Worm (Caenorhabditis elegans) whole organism, L4 larva: ENCODE results near the gene ash-2.

Experiments
- D1046.2 ChIP-seq: fragments of 200-800 bp; sonication (Bioruptor generic); IDR thresholded peaks from 2 replicates; pipeline ENCODE4 v1.3.6; 2022; ENCODE audit warnings: missing genetic modification characterization, missing compliant biosample characterization
- F10B5.3 ChIP-seq: sonication (generic microtip); optimal IDR thresholded peaks from 2 replicates; lab custom pipeline; 2016; ENCODE audit warnings: mild to moderate bottlenecking, missing genetic modification characterization, missing compliant biosample characterization
- F26F4.8 ChIP-seq: fragments of 200-800 bp; sonication (Bioruptor generic); conservative IDR thresholded peaks from 2 replicates; pipeline ENCODE4 v1.3.6; 2022; ENCODE audit warnings: missing genetic modification characterization, missing compliant biosample characterization
- F44E2.7 ChIP-seq: fragments of 200-800 bp; sonication (Bioruptor generic); IDR thresholded peaks from 2 replicates; pipeline ENCODE4 v2.1.2; 2022; ENCODE audit warnings: missing genetic modification characterization, missing compliant biosample characterization
- R02D3.7 ChIP-seq: fragments of 150-350 bp; sonication (generic microtip); optimal IDR thresholded peaks from 3 replicates; lab custom pipeline; 2014; ENCODE audit warnings: missing biosample characterization, missing genetic modification characterization
- T26A8.4 ChIP-seq: fragments of 200-800 bp; sonication (Bioruptor generic); IDR thresholded peaks from 2 replicates; pipeline ENCODE4 v1.3.6; 2022; ENCODE audit warnings: missing genetic modification characterization, missing compliant biosample characterization
- Y105C5A.15 ChIP-seq: fragments of 200-800 bp; sonication (Bioruptor generic); IDR thresholded peaks from 2 replicates; pipeline ENCODE4 v1.3.6; 2022; ENCODE audit warnings: missing genetic modification characterization, missing compliant biosample characterization
- ZK546.5 ChIP-seq, 2 experiments: sonication (generic microtip); optimal IDR thresholded peaks; 2 replicates each; lab custom pipeline; 2017; ENCODE audit warnings: missing biosample characterization in 2 of 2, missing genetic modification characterization in 2 of 2
- aha-1 ChIP-seq: fragments of 150-350 bp; peaks from one replicate; lab custom pipeline; 2014; ENCODE audit warnings: missing biosample characterization, missing genetic modification characterization
- aly-2 ChIP-seq: sonication (generic microtip); optimal IDR thresholded peaks from 2 replicates; lab custom pipeline; 2018; ENCODE audit warnings: missing biosample characterization, missing genetic modification characterization
- arid-1 ChIP-seq: fragments of 200-800 bp; sonication (Bioruptor generic); conservative IDR thresholded peaks from 2 replicates; pipeline ENCODE4 v1.3.6; 2022; ENCODE audit warnings: missing genetic modification reagents, missing genetic modification characterization, missing compliant biosample characterization
- ceh-44 ChIP-seq: fragments of 200-800 bp; sonication (Bioruptor generic); IDR thresholded peaks from 2 replicates; pipeline ENCODE4 v1.3.6; 2022; ENCODE audit warnings: missing genetic modification reagents, missing genetic modification characterization, missing compliant biosample characterization
- cey-2 ChIP-seq: sonication (generic microtip); optimal IDR thresholded peaks from 3 replicates; lab custom pipeline; 2017; ENCODE audit warnings: missing genetic modification characterization, mild to moderate bottlenecking, missing compliant biosample characterization, antibody characterized with exemption, borderline replicate concordance; ENCODE audit not compliant: insufficient read depth
- ctbp-1 ChIP-seq: fragments of 200-800 bp; sonication (Bioruptor generic); IDR thresholded peaks from 2 replicates; pipeline ENCODE4 v1.3.6; 2022; ENCODE audit warnings: missing genetic modification reagents, missing genetic modification characterization, missing compliant biosample characterization
- daf-16 ChIP-seq, 3 experiments: sonication (generic microtip); optimal IDR thresholded peaks; 2 replicates each; lab custom pipeline; 2016 to 2017; ENCODE audit warnings: missing genetic modification characterization in 3 of 3, missing genetic modification reagents in 3 of 3, mild to moderate bottlenecking in 2 of 3, missing compliant biosample characterization in 2 of 3, missing biosample characterization in 1 of 3, moderate library complexity in 1 of 3
- dmd-6 ChIP-seq: fragments of 200-800 bp; sonication (Bioruptor generic); IDR thresholded peaks from 2 replicates; pipeline ENCODE4 v1.3.6; 2022; ENCODE audit warnings: missing genetic modification reagents, missing genetic modification characterization, missing compliant biosample characterization
- dmd-8 ChIP-seq: fragments of 200-800 bp; sonication (Bioruptor generic); IDR thresholded peaks from 2 replicates; pipeline ENCODE4 v1.3.6; 2022; ENCODE audit warnings: missing genetic modification characterization, missing compliant biosample characterization
- egl-27 ChIP-seq: sonication (generic microtip); optimal IDR thresholded peaks from 3 replicates; lab custom pipeline; 2017; ENCODE audit warnings: missing biosample characterization, missing genetic modification reagents, missing genetic modification characterization
- fkh-10 ChIP-seq: fragments of 150-350 bp; optimal IDR thresholded peaks from 2 replicates; lab custom pipeline; 2014; ENCODE audit warnings: missing biosample characterization, missing genetic modification reagents, missing genetic modification characterization
- gei-8 ChIP-seq: fragments of 200-800 bp; sonication (Bioruptor generic); optimal IDR thresholded peaks from 2 replicates; lab custom pipeline; 2018; ENCODE audit warnings: mild to moderate bottlenecking, missing genetic modification characterization, missing compliant biosample characterization
- hlh-11 ChIP-seq: fragments of 200-800 bp; sonication (Bioruptor generic); optimal IDR thresholded peaks from 2 replicates; lab custom pipeline; 2018; ENCODE audit warnings: mild to moderate bottlenecking, missing genetic modification characterization, missing compliant biosample characterization
- hlh-30 ChIP-seq: sonication (generic microtip); optimal IDR thresholded peaks from 2 replicates; lab custom pipeline; 2017; ENCODE audit warnings: antibody characterized with exemption, mild to moderate bottlenecking, missing genetic modification characterization, missing compliant biosample characterization; ENCODE audit not compliant: insufficient read depth
- jun-1 ChIP-seq: fragments of 150-350 bp; optimal IDR thresholded peaks from 2 replicates; lab custom pipeline; 2014; ENCODE audit warnings: missing biosample characterization, missing genetic modification reagents, missing genetic modification characterization
- lin-39 ChIP-seq: fragments of 150-350 bp; optimal IDR thresholded peaks from 2 replicates; lab custom pipeline; 2014; ENCODE audit warnings: missing biosample characterization, missing genetic modification reagents, missing genetic modification characterization
- madf-9 ChIP-seq: fragments of 200-800 bp; sonication (Bioruptor generic); conservative IDR thresholded peaks from 2 replicates; pipeline ENCODE4 v1.3.6; 2022; ENCODE audit warnings: missing genetic modification reagents, missing genetic modification characterization, missing compliant biosample characterization
- mdt-29 ChIP-seq: fragments of 200-800 bp; sonication (Bioruptor generic); IDR thresholded peaks from 2 replicates; pipeline ENCODE4 v1.3.6; 2022; ENCODE audit warnings: missing genetic modification reagents, missing genetic modification characterization, missing compliant biosample characterization
- mes-2 ChIP-seq: sonication (generic microtip); optimal IDR thresholded peaks from 2 replicates; lab custom pipeline; 2016; ENCODE audit warnings: missing genotype, mild to moderate bottlenecking, missing genetic modification characterization, missing compliant biosample characterization; ENCODE audit not compliant: poor library complexity, severe bottlenecking
- mxl-2 ChIP-seq: fragments of 200-800 bp; sonication (Bioruptor generic); conservative IDR thresholded peaks from 2 replicates; pipeline ENCODE4 v1.3.6; 2022; ENCODE audit warnings: missing genetic modification reagents, missing genetic modification characterization, missing compliant biosample characterization
- nhr-111 ChIP-seq: fragments of 200-800 bp; sonication (Bioruptor generic); optimal IDR thresholded peaks from 2 replicates; lab custom pipeline; 2018; ENCODE audit warnings: mild to moderate bottlenecking, missing genetic modification characterization, missing compliant biosample characterization
- nhr-237 ChIP-seq: sonication (generic microtip); optimal IDR thresholded peaks from 2 replicates; lab custom pipeline; 2017; ENCODE audit warnings: missing biosample characterization, missing genetic modification characterization
- nhr-25 ChIP-seq: sonication (generic microtip); optimal IDR thresholded peaks from 2 replicates; lab custom pipeline; 2017; ENCODE audit warnings: missing genetic modification characterization, mild to moderate bottlenecking, missing compliant biosample characterization, antibody characterized with exemption, moderate library complexity, borderline replicate concordance; ENCODE audit not compliant: insufficient read depth
- nhr-41 ChIP-seq: fragments of 200-800 bp; sonication (Bioruptor generic); IDR thresholded peaks from 2 replicates; pipeline ENCODE4 v1.3.6; 2022; ENCODE audit warnings: missing genetic modification reagents, missing genetic modification characterization, missing compliant biosample characterization
- nhr-42 ChIP-seq: fragments of 200-800 bp; sonication (Bioruptor generic); IDR thresholded peaks from 2 replicates; pipeline ENCODE4 v1.3.6; 2022; ENCODE audit warnings: missing genetic modification characterization, missing compliant biosample characterization
- nhr-48 ChIP-seq: sonication (generic microtip); optimal IDR thresholded peaks from 2 replicates; lab custom pipeline; 2016; ENCODE audit warnings: mild to moderate bottlenecking, missing genetic modification characterization, missing compliant biosample characterization
- nhr-77 ChIP-seq: fragments of 150-350 bp; optimal IDR thresholded peaks from 2 replicates; lab custom pipeline; 2014; ENCODE audit warnings: missing biosample characterization, missing genetic modification characterization
- pqm-1 ChIP-seq: sonication (generic microtip); optimal IDR thresholded peaks from 2 replicates; lab custom pipeline; 2017; ENCODE audit warnings: missing biosample characterization, missing genetic modification characterization
- set-16 ChIP-seq: fragments of 200-800 bp; sonication (Bioruptor generic); IDR thresholded peaks from 2 replicates; pipeline ENCODE4 v1.3.6; 2022; ENCODE audit warnings: missing genetic modification reagents, missing genetic modification characterization, missing compliant biosample characterization
- snpc-1.2 ChIP-seq: fragments of 200-800 bp; sonication (Bioruptor generic); IDR thresholded peaks from 2 replicates; pipeline ENCODE4 v1.3.6; 2022; ENCODE audit warnings: missing genetic modification reagents, missing genetic modification characterization, missing compliant biosample characterization
- unc-39 ChIP-seq: sonication (generic microtip); optimal IDR thresholded peaks from 2 replicates; lab custom pipeline; 2017; ENCODE audit warnings: missing biosample characterization, missing genetic modification characterization
- unc-62 ChIP-seq, 3 experiments: fragments of 150-350 bp in 1 of 3; sonication (generic microtip); optimal IDR thresholded peaks in 2 of 3; peaks in 1 of 3; 1 replicate in 1 of 3; 2 replicates in 2 of 3; lab custom pipeline; 2014 to 2017; ENCODE audit warnings: missing biosample characterization in 3 of 3, missing genetic modification characterization in 3 of 3, missing genetic modification reagents in 3 of 3, missing genotype in 1 of 3
- zfp-2 ChIP-seq: sonication (generic microtip); optimal IDR thresholded peaks from 2 replicates; lab custom pipeline; 2016; ENCODE audit warnings: mild to moderate bottlenecking, missing genetic modification characterization, missing compliant biosample characterization

ash-2 gene

DNA sequence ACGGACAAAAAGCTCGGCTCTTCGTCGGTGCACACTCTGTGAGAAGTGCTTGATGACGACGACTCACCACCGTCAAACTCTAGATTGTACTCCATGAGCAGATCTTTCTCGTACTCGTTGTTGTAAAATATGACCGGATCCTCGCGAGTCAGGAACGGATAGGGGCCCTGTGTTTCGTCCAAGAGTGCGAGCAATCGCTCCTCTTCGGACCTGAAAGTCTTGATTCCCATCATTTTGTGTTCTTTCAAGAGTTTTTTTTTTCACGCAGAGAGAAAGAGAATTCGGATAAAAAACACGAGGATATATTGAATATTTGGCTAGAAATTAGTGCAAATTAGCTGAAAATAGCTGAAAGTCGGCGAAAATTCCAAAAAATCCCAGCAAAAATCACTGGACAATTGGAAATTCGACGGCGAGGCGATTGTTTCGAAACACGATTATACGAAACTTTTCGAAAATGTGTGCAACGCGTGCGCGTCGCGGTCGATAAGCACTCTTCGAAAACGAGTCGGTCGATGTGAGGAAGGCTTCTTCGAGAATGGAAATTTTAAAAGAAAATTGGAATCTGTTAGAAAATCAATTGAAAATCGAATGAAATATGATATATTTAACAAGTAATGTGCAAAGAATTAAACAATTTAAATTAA is at the start of gene ash-2, which contains the start of gene Y17G7B.20:
ash-2 (plus strand) TSS at position 390 of the 647 bp plus-strand sequence.
Y17G7B.20 (minus strand) TSS at position 396 of the 647 bp plus-strand sequence.
- TF ChIP-seq cey-2 (tag; lab: Kevin White, UChicago), result no peak
- TF ChIP-seq dmd-6 (GFP tag; lab: Robert Waterston, UW), result peak; percentile 7; the same call in 1 of the 2 replicates
- no peak for TF ChIP-seq R02D3.7
- TF ChIP-seq aha-1 (tag; lab: Kevin White, UChicago), result peak; percentile 96
- no peak for TF ChIP-seq daf-16 (GFP tag; optimal IDR thresholded peaks at IDR 0.05; lab: Kevin White, UChicago)
- TF ChIP-seq daf-16 (tag; optimal IDR thresholded peaks at IDR 0.05; lab: Kevin White, UChicago), result no peak
- no peak for TF ChIP-seq zfp-2 (tag; lab: Kevin White, UChicago)
- no peak for TF ChIP-seq hlh-30 (tag; lab: Kevin White, UChicago)
- TF ChIP-seq arid-1 (GFP tag; lab: Robert Waterston, UW), result 0 out of 2 replicates have a peak, but pooled peaks have one; percentile 14
- peak; percentile 5 for TF ChIP-seq jun-1 (tag; lab: Kevin White, UChicago)
- TF ChIP-seq mes-2 (tag; lab: Kevin White, UChicago), result peak; percentile 59
- no peak for TF ChIP-seq Y105C5A.15 (GFP tag; lab: Robert Waterston, UW)
- 0 out of 2 replicates have a peak, but pooled peaks have one; percentile 16 for TF ChIP-seq snpc-1.2
- TF ChIP-seq, all 104 proteins: peak for 6

DNA sequence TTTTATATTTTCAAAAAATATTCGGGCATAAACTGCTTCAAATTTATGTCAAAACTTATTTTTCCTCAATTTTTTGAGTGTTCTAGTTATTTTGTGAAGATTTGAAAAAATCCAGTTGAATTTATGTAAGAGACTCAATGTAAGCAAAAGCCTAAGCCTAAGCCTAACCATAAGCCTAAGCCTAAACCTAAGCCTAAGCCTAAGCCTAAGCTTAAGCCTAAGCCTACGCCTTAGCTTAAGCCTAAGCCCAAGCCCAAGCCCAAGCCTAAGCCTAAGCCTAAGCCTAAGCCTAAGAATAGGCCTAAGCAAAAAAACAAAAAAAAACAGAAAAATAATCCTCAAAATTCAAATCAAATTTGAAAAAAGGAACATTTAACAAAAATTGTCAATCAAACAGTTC is 49.5 kb upstream of the ash-2 start:
- TF ChIP-seq zfp-2 (tag; lab: Kevin White, UChicago) (no peak), nhr-42 (GFP tag; lab: Robert Waterston, UW) (no peak), ZK546.5 (tag; optimal IDR thresholded peaks at IDR 0.05; lab: Kevin White, UChicago) (no peak), F44E2.7 (GFP tag; lab: Robert Waterston, UW) (no peak), nhr-48 (tag; lab: Kevin White, UChicago) (no peak), F10B5.3 (tag; lab: Kevin White, UChicago) (no peak), madf-9 (GFP tag; lab: Robert Waterston, UW) (no peak), dmd-8 (GFP tag; lab: Robert Waterston, UW) (no peak), nhr-77 (tag; lab: Kevin White, UChicago) (no peak), lin-39 (tag; lab: Kevin White, UChicago) (no peak), D1046.2 (GFP tag; lab: Robert Waterston, UW) (no peak)

DNA sequence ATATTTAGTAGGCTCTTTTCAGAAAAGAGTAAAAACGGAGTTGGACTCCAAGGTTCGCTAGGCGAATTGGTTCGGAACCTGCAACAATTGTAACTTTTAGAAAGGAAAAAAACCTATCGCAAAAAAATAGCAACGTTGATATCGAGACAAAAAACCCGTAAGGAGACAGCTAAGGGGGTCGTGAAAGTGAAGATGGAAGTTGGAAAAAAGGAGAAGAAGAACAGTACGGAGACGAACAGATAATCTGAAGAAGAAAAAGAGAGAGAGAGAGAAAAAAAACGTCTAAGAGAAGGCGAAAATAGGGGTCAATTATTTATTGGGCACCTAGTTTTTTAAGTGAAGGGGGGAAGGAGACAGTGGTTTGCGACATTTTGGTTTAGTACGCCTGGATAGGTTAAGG is 44.4 kb upstream of the ash-2 start, which contains the start of gene lin-29:
lin-29 (minus strand) TSS at position 78 of the 400 bp plus-strand sequence.
- TF ChIP-seq unc-62 (GFP tag; optimal IDR thresholded peaks at IDR 0.05 in 1 of 2; lab: Kevin White, UChicago) (peak in 1 of 2 experiments; percentile 66), unc-62 (tag; optimal IDR thresholded peaks at IDR 0.05; lab: Kevin White, UChicago) (no peak), nhr-111 (GFP tag; lab: Kevin White, UChicago) (no peak)

DNA sequence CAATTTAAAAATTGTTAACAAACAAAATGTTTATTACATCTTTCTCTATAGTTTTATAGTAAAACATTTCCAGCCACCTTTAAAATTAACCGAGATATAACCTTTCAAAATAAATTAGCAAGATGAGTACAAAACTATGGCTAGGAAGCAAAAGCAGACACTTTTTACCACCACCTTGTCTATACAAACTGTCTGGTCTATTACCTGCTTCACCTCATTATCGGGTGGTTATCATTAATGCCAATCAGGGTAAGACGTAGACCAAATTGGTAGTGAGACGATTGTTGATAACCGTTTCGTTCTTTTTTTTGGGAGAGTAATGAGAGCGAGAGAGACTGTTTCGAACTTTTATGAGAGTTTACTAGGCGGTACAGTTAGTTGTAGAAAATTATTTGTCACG is 43.2 kb upstream of the ash-2 start:
- peak; percentile 71 for TF ChIP-seq pqm-1 (tag; lab: Kevin White, UChicago)
- TF ChIP-seq hlh-30 (tag; lab: Kevin White, UChicago), result no peak
- no peak for TF ChIP-seq set-16 (GFP tag; lab: Robert Waterston, UW)
- no peak for TF ChIP-seq mdt-29 (GFP tag; lab: Robert Waterston, UW)
- no peak for TF ChIP-seq nhr-41
- no peak for TF ChIP-seq unc-39 (tag; lab: Kevin White, UChicago)
- no peak for TF ChIP-seq egl-27 (tag; lab: Kevin White, UChicago)
- TF ChIP-seq mxl-2, result no peak
- TF ChIP-seq ctbp-1, result no peak
- peak; percentile 18; the same call in 1 of the 2 replicates for TF ChIP-seq dmd-6 (GFP tag; lab: Robert Waterston, UW)
- TF ChIP-seq F10B5.3 (tag; lab: Kevin White, UChicago), result no peak
- TF ChIP-seq nhr-237, result no peak
- no peak for TF ChIP-seq aly-2 (tag; lab: Kevin White, UChicago)
- TF ChIP-seq lin-39 (tag; lab: Kevin White, UChicago), result no peak
- TF ChIP-seq hlh-11 (tag; lab: Kevin White, UChicago), result peak; percentile 20
- TF ChIP-seq T26A8.4 (GFP tag; lab: Robert Waterston, UW), result no peak
- TF ChIP-seq nhr-48 (tag; lab: Kevin White, UChicago), result no peak
- no peak for TF ChIP-seq madf-9 (GFP tag; lab: Robert Waterston, UW)
- no peak for TF ChIP-seq gei-8 (GFP tag; lab: Kevin White, UChicago)
- no peak for TF ChIP-seq fkh-10 (GFP tag; lab: Kevin White, UChicago)
- no peak for TF ChIP-seq ceh-44 (GFP tag; lab: Robert Waterston, UW)
- no peak for TF ChIP-seq nhr-25 (tag; lab: Kevin White, UChicago)
- TF ChIP-seq nhr-77 (tag; lab: Kevin White, UChicago), result no peak
- TF ChIP-seq F26F4.8, result no peak
